Worm (Caenorhabditis elegans) whole organism, L4 larva: ENCODE results near the gene K02G10.15.

Experiments used
- Y75B8A.6 ChIP-seq: fragments of 200-800 bp; sonication (Bioruptor generic); IDR thresholded peaks from 2 replicates; pipeline ENCODE4 v1.3.6; 2022; ENCODE audit warnings: missing genetic modification reagents, missing genetic modification characterization, missing compliant biosample characterization
- arid-1 ChIP-seq: fragments of 200-800 bp; sonication (Bioruptor generic); conservative IDR thresholded peaks from 2 replicates; pipeline ENCODE4 v1.3.6; 2022; ENCODE audit warnings: missing genetic modification reagents, missing genetic modification characterization, missing compliant biosample characterization
- duxl-1 ChIP-seq: sonication (generic microtip); optimal IDR thresholded peaks from 2 replicates; lab custom pipeline; 2016; ENCODE audit warnings: mild to moderate bottlenecking, missing genetic modification characterization, moderate library complexity, missing compliant biosample characterization; ENCODE audit not compliant: poor library complexity
- lin-13 ChIP-seq: fragments of 150-350 bp; optimal IDR thresholded peaks from 2 replicates; lab custom pipeline; 2014; ENCODE audit warnings: missing biosample characterization, missing genetic modification reagents, missing genetic modification characterization
- lin-29 ChIP-seq: fragments of 200-800 bp; sonication (Bioruptor generic); IDR thresholded peaks from 2 replicates; pipeline ENCODE4 v1.3.6; 2022; ENCODE audit warnings: missing genetic modification reagents, missing genetic modification characterization, missing compliant biosample characterization
- nhr-6 ChIP-seq: fragments of 150-350 bp; optimal IDR thresholded peaks from 2 replicates; lab custom pipeline; 2014; ENCODE audit warnings: missing biosample characterization, missing genetic modification characterization
- skn-1 ChIP-seq: fragments of 150-350 bp; optimal IDR thresholded peaks from 2 replicates; lab custom pipeline; 2014; ENCODE audit warnings: missing biosample characterization, missing genetic modification characterization
- ztf-11 ChIP-seq: fragments of 150-350 bp; optimal IDR thresholded peaks from 2 replicates; lab custom pipeline; 2014; ENCODE audit warnings: missing biosample characterization, missing genetic modification characterization

DNA sequence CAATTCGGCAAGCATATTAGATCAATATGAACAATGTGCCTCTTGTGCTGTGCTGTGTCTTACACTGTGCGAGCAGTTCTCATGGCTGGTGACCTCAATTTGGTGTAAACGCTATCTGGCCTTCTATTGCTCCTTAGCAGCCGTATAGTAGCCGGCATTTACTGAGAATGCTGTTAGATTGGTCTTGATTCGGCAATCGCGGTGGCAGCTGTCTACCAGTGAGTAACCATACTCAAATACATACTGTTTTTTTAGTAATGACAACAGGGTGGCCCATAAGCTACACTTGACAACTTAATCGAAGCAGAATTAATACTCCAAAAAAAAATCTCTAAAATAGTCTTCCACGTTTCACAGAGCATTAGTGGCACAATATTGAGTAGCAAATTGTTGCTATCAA is 35.4 kb downstream of the K02G10.15 start, which contains the start of gene C46C11.4:
- TF ChIP-seq lin-13 (GFP tag; lab: Kevin White, UChicago) = no peak
- no peak for TF ChIP-seq ztf-11 (tag; lab: Kevin White, UChicago)
- TF ChIP-seq Y75B8A.6 = no peak
- TF ChIP-seq skn-1 (tag; lab: Kevin White, UChicago) = no peak
- no peak for TF ChIP-seq arid-1 (GFP tag; lab: Robert Waterston, UW)
- TF ChIP-seq duxl-1 = no peak
- TF ChIP-seq lin-29 (GFP tag; lab: Robert Waterston, UW) = no peak
- TF ChIP-seq nhr-6 = no peak
